Worm (Caenorhabditis elegans): ENCODE measurements around the gene fos-1.
A peak's percentile ranks its signal among the peaks of the same experiment; 100 is the strongest.

Gene fos-1

DNA sequence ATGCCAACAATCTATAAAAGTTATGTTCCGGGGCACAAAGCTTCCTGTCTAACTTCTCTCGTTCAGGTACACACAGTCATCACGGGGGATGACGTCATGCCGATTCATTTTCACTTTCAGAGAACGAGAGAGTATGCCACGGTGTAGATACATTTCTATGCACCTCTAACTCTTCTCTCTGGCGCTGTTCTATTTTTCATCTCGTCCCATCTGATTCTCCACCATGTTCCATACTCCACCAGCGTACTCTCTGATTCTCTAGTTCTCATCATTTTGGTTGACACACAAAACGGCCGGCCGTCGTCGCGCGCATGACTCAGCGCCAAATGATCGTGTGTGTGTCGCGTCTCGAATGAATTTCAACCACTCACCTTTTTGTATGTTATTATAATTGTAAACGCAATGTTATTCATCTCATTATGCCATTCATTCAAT lies 3.0 kb upstream of the fos-1 start (continued):
- TF ChIP-seq ztf-4 (tag; optimal IDR thresholded peaks at IDR 0.05) (peak; percentile 96), nhr-71 (tag; optimal IDR thresholded peaks at IDR 0.05) (peak; percentile 98)

DNA sequence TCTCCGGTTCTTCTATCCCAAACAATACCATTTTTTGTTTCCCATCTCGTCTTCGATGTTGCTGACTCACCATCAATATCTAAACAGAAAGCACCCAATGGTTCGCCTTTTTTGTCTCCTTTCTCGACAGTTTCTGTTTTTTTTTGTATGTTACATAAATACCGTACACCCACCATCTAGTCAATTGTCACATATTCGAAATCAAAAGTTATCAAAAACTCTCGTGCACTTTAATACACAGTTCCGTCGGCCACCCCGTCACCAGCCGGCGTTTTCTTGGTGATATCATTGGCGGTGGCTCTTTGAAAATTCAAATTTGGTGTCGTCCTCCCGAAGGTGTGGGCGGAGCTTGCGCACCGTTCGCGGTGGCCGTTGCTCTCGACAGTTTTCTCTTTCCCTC lies 4.5 kb downstream of the fos-1 start:
- TF ChIP-seq blmp-1 (tag; optimal IDR thresholded peaks at IDR 0.05) = no peak
- no peak for TF ChIP-seq efl-1 (optimal IDR thresholded peaks at IDR 0.05)
- peak in 1 of 2 experiments; percentile 0 for TF ChIP-seq efl-1 (GFP tag; optimal IDR thresholded peaks at IDR 0.05 in 1 of 2)

DNA sequence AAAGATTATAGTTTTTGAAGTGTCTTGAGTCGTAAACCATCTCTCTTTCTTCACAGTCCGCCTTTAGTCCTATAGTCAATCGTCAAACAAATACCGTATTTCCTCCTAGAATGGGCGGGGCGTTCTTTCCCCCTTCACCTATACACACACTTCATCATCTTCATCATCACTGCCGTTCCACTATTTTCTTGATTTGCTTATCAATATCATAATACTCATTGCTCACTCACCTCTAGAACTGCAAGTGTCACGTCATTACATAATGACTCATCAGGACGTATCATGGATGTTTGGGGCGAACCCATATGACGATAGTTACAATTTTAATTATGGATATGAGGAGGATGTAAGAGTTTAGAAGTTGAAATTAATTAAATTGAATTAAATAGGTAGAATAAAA lies 7.2 kb downstream of the fos-1 start:
- no peak for TF ChIP-seq nhr-85 (tag)
- TF ChIP-seq ztf-4 (tag; optimal IDR thresholded peaks at IDR 0.05) = no peak
- no peak for TF ChIP-seq nhr-76 (tag; optimal IDR thresholded peaks at IDR 0.05)
- TF ChIP-seq ceh-63 (GFP tag; optimal IDR thresholded peaks at IDR 0.05) = no peak
- no peak for TF ChIP-seq fkh-4 (tag; optimal IDR thresholded peaks at IDR 0.05; ENCODE audit: borderline replicate concordance)
- no peak for TF ChIP-seq mef-2 (tag; optimal IDR thresholded peaks at IDR 0.05)
- no peak for TF ChIP-seq lsy-2 (tag; optimal IDR thresholded peaks at IDR 0.05)
- TF ChIP-seq elt-3 (tag; optimal IDR thresholded peaks at IDR 0.05) = no peak
- no peak for TF ChIP-seq jun-1 (tag; optimal IDR thresholded peaks at IDR 0.05)
- TF ChIP-seq unc-98 (GFP tag; IDR thresholded peaks at IDR 0.05) = no peak
- TF ChIP-seq unc-30 (tag; optimal IDR thresholded peaks at IDR 0.05) = no peak
- no peak for TF ChIP-seq skn-1 (tag; optimal IDR thresholded peaks at IDR 0.05)
- no peak for TF ChIP-seq unc-86 (tag; optimal IDR thresholded peaks at IDR 0.05)

DNA sequence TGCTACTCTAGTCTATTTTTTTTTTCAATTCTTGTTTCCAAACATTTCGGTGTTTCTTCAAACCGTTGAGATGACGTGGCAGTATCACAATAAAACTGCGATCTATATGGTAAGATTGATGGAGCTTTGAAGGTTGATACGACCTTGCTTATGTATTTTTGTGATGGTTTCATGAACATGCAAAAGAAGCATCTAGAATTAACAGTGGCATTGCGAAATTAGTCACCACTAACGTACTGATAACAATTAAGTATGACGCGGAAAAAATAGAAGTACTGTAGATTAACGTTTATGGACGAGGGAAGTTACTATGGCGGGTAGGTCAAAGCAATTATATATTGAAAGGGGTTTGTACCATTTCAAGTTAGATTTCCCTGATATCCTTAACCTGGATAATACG lies 9.0 kb downstream of the fos-1 start:
- TF ChIP-seq C04F5.9 (tag; optimal IDR thresholded peaks at IDR 0.05) (no peak), efl-1 (optimal IDR thresholded peaks at IDR 0.05) (no peak), efl-1 (GFP tag; optimal IDR thresholded peaks at IDR 0.05 in 1 of 2) (peak in 1 of 2 experiments; percentile 13)

DNA sequence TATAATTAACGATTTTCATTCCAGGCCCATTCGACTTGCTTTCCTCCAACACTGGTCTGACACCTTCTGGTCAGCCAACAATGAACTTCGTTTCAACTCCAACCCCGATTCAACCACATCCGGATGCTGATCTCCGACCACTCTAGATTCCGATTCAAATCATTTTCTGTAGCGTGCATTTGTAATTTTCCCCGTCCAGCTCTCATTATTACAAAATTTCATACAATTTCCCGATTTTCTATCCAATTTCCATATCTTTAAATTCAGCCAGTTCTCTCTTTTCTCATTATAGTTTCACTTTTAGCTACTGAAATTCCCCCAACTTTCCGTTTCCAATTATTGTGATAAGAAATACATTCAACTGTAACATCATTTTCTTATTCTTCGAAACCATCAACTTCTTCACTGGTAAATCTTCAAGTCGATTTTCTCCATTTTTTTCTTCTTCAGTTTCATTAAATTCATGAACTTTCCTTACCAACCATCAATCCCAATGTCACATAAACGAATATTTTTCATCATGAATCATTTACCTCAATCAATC lies 12.2 kb downstream of the fos-1 start:
- no peak for TF ChIP-seq efl-1 (optimal IDR thresholded peaks at IDR 0.05)
- TF ChIP-seq efl-1 (GFP tag; optimal IDR thresholded peaks at IDR 0.05 in 1 of 2) = peak in 1 of 2 experiments; percentile 60
- no peak for TF ChIP-seq ets-5 (GFP tag; IDR thresholded peaks at IDR 0.05)
- no peak for TF ChIP-seq sptf-1 (tag; optimal IDR thresholded peaks at IDR 0.05)

DNA sequence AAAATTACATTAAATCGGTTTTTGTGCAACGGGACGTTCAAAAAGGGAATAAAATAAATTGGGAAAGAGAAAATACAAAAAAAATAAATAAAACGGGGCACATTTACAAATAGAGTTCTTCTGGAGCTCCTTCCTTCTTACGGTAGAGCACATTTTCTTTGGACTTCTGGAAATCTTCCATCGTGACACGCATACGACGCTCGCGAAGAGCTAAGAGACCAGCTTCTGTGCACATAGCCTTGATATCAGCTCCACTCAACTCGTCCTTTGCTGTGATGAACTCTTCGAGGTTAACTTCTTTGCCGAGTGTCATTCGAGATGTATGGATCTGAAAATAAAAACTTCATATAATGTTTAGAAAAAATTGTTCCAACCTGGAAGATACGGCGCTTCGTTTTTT lies 12.7 kb downstream of the fos-1 start:
- TF ChIP-seq snu-23 (GFP tag; optimal IDR thresholded peaks at IDR 0.05) = no peak
- TF ChIP-seq nhr-85 (tag) = peak; percentile 56

DNA sequence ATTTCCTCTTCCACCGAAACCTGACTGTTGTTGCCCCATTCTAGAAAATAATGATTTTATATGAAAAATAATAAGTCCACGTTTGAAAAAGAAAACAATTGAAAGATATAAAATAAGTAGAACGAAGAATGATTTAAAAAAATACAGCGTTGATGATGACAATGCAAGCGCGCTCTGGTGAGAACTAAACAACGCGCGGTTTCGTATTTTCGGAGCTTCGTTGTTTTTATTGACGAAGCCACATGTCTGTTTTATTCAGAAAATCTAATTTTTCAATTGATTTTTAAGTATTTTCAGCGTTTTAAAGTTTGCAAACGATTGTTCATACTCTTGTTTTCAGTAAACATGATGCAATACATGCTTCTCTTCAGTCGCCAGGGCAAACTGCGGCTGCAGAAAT lies 14.2 kb downstream of the fos-1 start, which contains the start of the genes rpt-2 and aps-1:
Gene rpt-2, minus strand, starts transcription at position 40 of the 400 bp plus-strand sequence.
Gene aps-1, plus strand, starts transcription at position 341 of the 400 bp plus-strand sequence.
- TF ChIP-seq unc-30 (tag; optimal IDR thresholded peaks at IDR 0.05) (no peak), sptf-1 (tag; optimal IDR thresholded peaks at IDR 0.05) (no peak), zag-1 (tag; optimal IDR thresholded peaks at IDR 0.05) (no peak), lin-15B (tag; optimal IDR thresholded peaks at IDR 0.05) (peak; percentile 96), lsy-2 (tag; optimal IDR thresholded peaks at IDR 0.05) (peak; percentile 89 to 92), mab-9 (GFP tag; IDR thresholded peaks at IDR 0.05) (no peak), swsn-7 (tag; optimal IDR thresholded peaks at IDR 0.05) (peak; percentile 87), tbx-2 (tag; optimal IDR thresholded peaks at IDR 0.05) (peak; percentile 88), jun-1 (tag; optimal IDR thresholded peaks at IDR 0.05) (peak; percentile 57), nhr-76 (tag; optimal IDR thresholded peaks at IDR 0.05) (no peak), aha-1 (tag; optimal IDR thresholded peaks at IDR 0.05) (no peak), ceh-8 (GFP tag; optimal IDR thresholded peaks at IDR 0.05) (peak; percentile 42), ets-5 (GFP tag; IDR thresholded peaks at IDR 0.05) (no peak), irx-1 (tag; optimal IDR thresholded peaks at IDR 0.05) (peak; percentile 81), fkh-8 (tag; optimal IDR thresholded peaks at IDR 0.05) (peak; percentile 84), ztf-11 (tag; optimal IDR thresholded peaks at IDR 0.05) (peak in 1 of 2 experiments; percentile 69), nhr-47 (tag; optimal IDR thresholded peaks at IDR 0.05) (peak; percentile 90), fos-1 (tag; optimal IDR thresholded peaks at IDR 0.05) (no peak), snu-23 (GFP tag; optimal IDR thresholded peaks at IDR 0.05) (peak; percentile 94), C04F5.9 (tag; optimal IDR thresholded peaks at IDR 0.05) (peak; percentile 45), xbp-1 (tag; optimal IDR thresholded peaks at IDR 0.05) (peak; percentile 93), lin-39 (tag; optimal IDR thresholded peaks at IDR 0.05) (peak; percentile 78), isw-1 (GFP tag; IDR thresholded peaks at IDR 0.05) (peak; percentile 77), nhr-85 (tag) (peak; percentile 92), elt-2 (tag; optimal IDR thresholded peaks at IDR 0.05) (peak; percentile 15), efl-3 (GFP tag; optimal IDR thresholded peaks at IDR 0.05) (no peak), mdl-1 (tag; optimal IDR thresholded peaks at IDR 0.05) (peak in 1 of 2 experiments; percentile 80), aly-2 (tag; optimal IDR thresholded peaks at IDR 0.05) (peak; percentile 75)

All from whole organism, L1 larva.